Worm (Caenorhabditis elegans) whole organism, L2 larva: ENCODE data around the gene str-84.
A peak's percentile ranks its signal among the peaks of the same experiment; 100 is the strongest.

ENCODE experiments used
- C34F6.9 ChIP-seq: fragments of 150-350 bp; optimal IDR thresholded peaks from 2 replicates; lab custom pipeline; 2014; ENCODE audit warnings: missing biosample characterization, missing genetic modification characterization
- F13H6.1 ChIP-seq: sonication (generic microtip); optimal IDR thresholded peaks from 2 replicates; lab custom pipeline; 2016; ENCODE audit warnings: missing genetic modification characterization, missing compliant biosample characterization
- R02D3.7 ChIP-seq: fragments of 150-350 bp; optimal IDR thresholded peaks from 2 replicates; lab custom pipeline; 2014; ENCODE audit warnings: missing biosample characterization, missing genetic modification characterization
- Y55F3AM.14 ChIP-seq: fragments of 200-800 bp; sonication (Bioruptor generic); optimal IDR thresholded peaks from 2 replicates; lab custom pipeline; 2018; ENCODE audit warnings: mild to moderate bottlenecking, missing genetic modification characterization, missing compliant biosample characterization
- ZK546.5 ChIP-seq: sonication (generic microtip); optimal IDR thresholded peaks from 2 replicates; lab custom pipeline; 2017; ENCODE audit warnings: missing biosample characterization, missing genetic modification characterization
- alr-1 ChIP-seq: fragments of 150-350 bp; optimal IDR thresholded peaks from 2 replicates; lab custom pipeline; 2014; ENCODE audit warnings: missing biosample characterization, missing genetic modification characterization
- aly-2 ChIP-seq: fragments of 150-350 bp; optimal IDR thresholded peaks from 2 replicates; lab custom pipeline; 2014; ENCODE audit warnings: missing biosample characterization, missing genetic modification characterization
- ama-1 ChIP-seq: fragments of 150-350 bp; optimal IDR thresholded peaks from 2 replicates; lab custom pipeline; 2018; ENCODE audit warnings: inconsistent platforms
- blmp-1 ChIP-seq: sonication (generic microtip); optimal IDR thresholded peaks from 2 replicates; lab custom pipeline; 2017; ENCODE audit warnings: missing genetic modification characterization, mild to moderate bottlenecking, missing compliant biosample characterization, antibody characterized with exemption, moderate library complexity; ENCODE audit not compliant: insufficient read depth
- ceh-82 ChIP-seq: fragments of 150-350 bp; optimal IDR thresholded peaks from 2 replicates; lab custom pipeline; 2014; ENCODE audit warnings: missing biosample characterization, missing genetic modification characterization
- crh-2 ChIP-seq: sonication (generic microtip); optimal IDR thresholded peaks from 2 replicates; lab custom pipeline; 2017; ENCODE audit warnings: missing biosample characterization, missing genetic modification characterization
- dmd-4 ChIP-seq: sonication (generic microtip); optimal IDR thresholded peaks from 2 replicates; lab custom pipeline; 2017; ENCODE audit warnings: missing biosample characterization, missing genetic modification characterization
- egl-27 ChIP-seq: sonication (generic microtip); optimal IDR thresholded peaks from 3 replicates; lab custom pipeline; 2017; ENCODE audit warnings: missing biosample characterization, missing genetic modification reagents, missing genetic modification characterization
- elt-1 ChIP-seq: fragments of 150-350 bp; optimal IDR thresholded peaks from 2 replicates; lab custom pipeline; 2014; ENCODE audit warnings: missing biosample characterization, missing genetic modification characterization
- elt-3 ChIP-seq: sonication (generic microtip); optimal IDR thresholded peaks from 2 replicates; lab custom pipeline; 2017; ENCODE audit warnings: missing biosample characterization, missing genetic modification characterization
- fos-1 ChIP-seq: fragments of 150-350 bp; optimal IDR thresholded peaks from 2 replicates; lab custom pipeline; 2014; ENCODE audit warnings: missing biosample characterization, missing genetic modification characterization
- gmeb-1 ChIP-seq: fragments of 150-350 bp; optimal IDR thresholded peaks from 2 replicates; lab custom pipeline; 2014; ENCODE audit warnings: missing biosample characterization, missing genetic modification characterization
- lin-11 ChIP-seq: fragments of 150-350 bp; sonication (generic microtip); optimal IDR thresholded peaks from 2 replicates; lab custom pipeline; 2014; ENCODE audit warnings: missing biosample characterization, missing genetic modification characterization, inconsistent platforms, mixed read lengths
- lin-39 ChIP-seq: fragments of 150-350 bp; optimal IDR thresholded peaks from 2 replicates; lab custom pipeline; 2014; ENCODE audit warnings: missing biosample characterization, missing genetic modification reagents, missing genetic modification characterization
- lsy-2 ChIP-seq, 2 experiments: fragments of 150-350 bp in 1 of 2; sonication (generic microtip) in 1 of 2; optimal IDR thresholded peaks; 2 replicates each; lab custom pipeline; 2014 to 2017; ENCODE audit warnings: missing biosample characterization in 2 of 2, missing genetic modification characterization in 2 of 2
- mbf-1 ChIP-seq: sonication (generic microtip); optimal IDR thresholded peaks from 2 replicates; lab custom pipeline; 2017; ENCODE audit warnings: missing biosample characterization, missing genetic modification characterization
- mdl-1 ChIP-seq, 2 experiments: fragments of 150-350 bp in 1 of 2; sonication (generic microtip) in 1 of 2; optimal IDR thresholded peaks; 2 replicates each; lab custom pipeline; 2017; ENCODE audit warnings: missing biosample characterization in 2 of 2, missing genetic modification characterization in 2 of 2
- nhr-11 ChIP-seq: fragments of 150-350 bp; optimal IDR thresholded peaks from 2 replicates; lab custom pipeline; 2014; ENCODE audit warnings: missing biosample characterization, missing genetic modification characterization
- nhr-12 ChIP-seq: fragments of 150-350 bp; optimal IDR thresholded peaks from 2 replicates; lab custom pipeline; 2014; ENCODE audit warnings: missing biosample characterization, missing genetic modification characterization
- nhr-129 ChIP-seq: fragments of 150-350 bp; optimal IDR thresholded peaks from 2 replicates; lab custom pipeline; 2014; ENCODE audit warnings: missing biosample characterization, missing genetic modification characterization
- nhr-21 ChIP-seq: fragments of 150-350 bp; optimal IDR thresholded peaks from 2 replicates; lab custom pipeline; 2014; ENCODE audit warnings: missing biosample characterization, missing genetic modification characterization
- nhr-23 ChIP-seq: fragments of 150-350 bp; optimal IDR thresholded peaks from 2 replicates; lab custom pipeline; 2014; ENCODE audit warnings: missing biosample characterization, missing genetic modification reagents, missing genetic modification characterization
- nhr-237 ChIP-seq: fragments of 150-350 bp; optimal IDR thresholded peaks from 2 replicates; lab custom pipeline; 2014; ENCODE audit warnings: missing biosample characterization, missing genetic modification characterization
- nhr-6 ChIP-seq: fragments of 150-350 bp; optimal IDR thresholded peaks from 2 replicates; lab custom pipeline; 2014; ENCODE audit warnings: missing biosample characterization, missing genetic modification characterization
- peb-1 ChIP-seq: fragments of 150-350 bp; optimal IDR thresholded peaks from 2 replicates; lab custom pipeline; 2014; ENCODE audit warnings: missing biosample characterization, missing genetic modification characterization
- sem-4 ChIP-seq: fragments of 150-350 bp; optimal IDR thresholded peaks from 2 replicates; lab custom pipeline; 2014; ENCODE audit warnings: missing biosample characterization, missing genetic modification reagents, missing genetic modification characterization
- sma-9 ChIP-seq, 2 experiments: fragments of 150-350 bp in 1 of 2; sonication (generic microtip) in 1 of 2; optimal IDR thresholded peaks; 2 replicates each; lab custom pipeline; 2014 to 2016; ENCODE audit warnings: missing genetic modification characterization in 2 of 2, mild to moderate bottlenecking in 1 of 2, missing biosample characterization in 1 of 2, missing compliant biosample characterization in 1 of 2, missing genetic modification reagents in 1 of 2, moderate library complexity in 1 of 2
- snpc-4 ChIP-seq: fragments of 150-350 bp; optimal IDR thresholded peaks from 2 replicates; lab custom pipeline; 2014; ENCODE audit warnings: missing biosample characterization, missing genetic modification characterization
- unc-62 ChIP-seq: fragments of 150-350 bp; optimal IDR thresholded peaks from 2 replicates; lab custom pipeline; 2014; ENCODE audit warnings: missing biosample characterization, missing genetic modification reagents, missing genetic modification characterization
- zag-1 ChIP-seq: fragments of 150-350 bp; optimal IDR thresholded peaks from 2 replicates; lab custom pipeline; 2014; ENCODE audit warnings: missing biosample characterization, missing genetic modification characterization
- ztf-1 ChIP-seq: fragments of 200-800 bp; sonication (Bioruptor generic); conservative IDR thresholded peaks from 2 replicates; pipeline ENCODE4 v1.3.6; 2022; ENCODE audit warnings: missing genetic modification characterization, missing compliant biosample characterization
- ztf-11 ChIP-seq: sonication (generic microtip); optimal IDR thresholded peaks from 2 replicates; lab custom pipeline; 2017; ENCODE audit warnings: missing biosample characterization, missing genetic modification characterization
- ztf-4 ChIP-seq: fragments of 150-350 bp; optimal IDR thresholded peaks from 2 replicates; lab custom pipeline; 2014; ENCODE audit warnings: missing biosample characterization, missing genetic modification characterization

The str-84 gene

DNA sequence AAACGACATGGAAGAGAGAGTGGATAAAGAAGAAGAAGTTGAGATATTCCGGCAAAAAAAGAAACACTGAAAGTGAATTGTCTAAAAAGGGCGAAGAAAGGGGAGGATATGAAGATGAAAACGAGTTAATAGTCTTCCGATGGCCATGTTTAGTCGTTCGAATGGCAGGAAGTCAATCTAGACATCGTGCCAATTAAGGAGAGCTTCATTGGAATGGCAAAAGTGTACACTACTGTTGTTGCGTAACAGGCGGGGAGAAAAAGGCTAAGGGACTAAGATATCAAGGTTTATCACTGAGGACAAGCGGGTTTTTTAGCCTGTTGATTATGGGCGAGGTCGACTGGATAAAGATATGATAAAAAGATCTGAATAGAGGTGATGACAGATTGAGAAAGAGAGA lies 34.6 kb downstream of the str-84 start:
- no peak for TF ChIP-seq unc-62 (GFP tag; lab: Kevin White, UChicago)

DNA sequence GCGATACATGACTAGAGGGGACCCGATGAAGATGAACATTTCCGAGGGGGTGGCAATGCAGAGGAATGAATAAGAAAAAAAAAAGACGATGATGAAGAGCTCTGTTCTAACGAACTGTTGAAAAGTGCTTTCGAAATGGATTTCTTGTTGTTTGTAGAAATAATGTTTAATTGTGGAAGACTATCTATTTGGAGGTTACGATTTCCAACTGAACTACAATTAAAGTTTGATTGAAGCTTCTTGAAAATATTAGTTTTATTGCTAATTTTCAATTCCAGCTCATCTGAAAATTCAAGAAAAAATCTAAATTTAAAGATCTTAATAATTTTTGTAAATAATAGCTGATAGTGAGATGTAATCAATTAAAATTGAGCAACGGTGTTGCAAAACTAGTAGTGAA lies 36.3 kb downstream of the str-84 start:
- TF ChIP-seq R02D3.7 (tag; lab: Kevin White, UChicago) (no peak), elt-1 (tag; lab: Kevin White, UChicago) (no peak), lsy-2 (tag; optimal IDR thresholded peaks at IDR 0.05; lab: Kevin White, UChicago) (no peak), aly-2 (tag; lab: Kevin White, UChicago) (no peak), fos-1 (tag; lab: Kevin White, UChicago) (no peak), nhr-11 (tag; lab: Kevin White, UChicago) (no peak), unc-62 (GFP tag; lab: Kevin White, UChicago) (no peak), ZK546.5 (no peak), ztf-11 (tag; lab: Kevin White, UChicago) (no peak), nhr-6 (no peak), crh-2 (tag; lab: Kevin White, UChicago) (no peak), elt-3 (tag; lab: Kevin White, UChicago) (no peak), mbf-1 (tag; lab: Kevin White, UChicago) (no peak), ztf-1 (no peak), nhr-21 (no peak)

DNA sequence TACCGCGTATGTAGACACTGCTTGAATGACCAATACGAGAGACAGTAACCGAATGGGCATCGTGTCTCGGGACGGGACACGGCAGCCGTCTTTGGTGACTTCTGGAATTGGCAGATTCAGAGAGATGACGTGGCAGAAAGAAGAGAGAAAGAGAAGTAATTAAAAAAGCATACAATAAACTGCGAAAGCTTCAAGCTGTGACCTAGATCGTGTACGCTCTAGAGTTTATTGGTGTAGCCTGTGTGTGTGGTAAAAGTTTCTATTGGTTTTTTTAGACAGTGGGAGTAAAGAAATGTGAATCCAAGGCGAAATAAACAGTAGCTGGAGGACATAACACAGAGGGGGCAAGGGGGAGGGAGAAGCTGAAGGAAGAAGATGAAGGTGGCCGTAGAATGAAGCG lies 36.8 kb downstream of the str-84 start, which contains the start of gene T19A5.3:
Gene T19A5.3, minus strand, starts transcription at position 101 of the 400 bp plus-strand sequence.
- no peak for TF ChIP-seq R02D3.7 (tag; lab: Kevin White, UChicago)
- TF ChIP-seq nhr-6 = no peak
- no peak for TF ChIP-seq dmd-4 (tag; lab: Kevin White, UChicago)
- no peak for TF ChIP-seq ceh-82

DNA sequence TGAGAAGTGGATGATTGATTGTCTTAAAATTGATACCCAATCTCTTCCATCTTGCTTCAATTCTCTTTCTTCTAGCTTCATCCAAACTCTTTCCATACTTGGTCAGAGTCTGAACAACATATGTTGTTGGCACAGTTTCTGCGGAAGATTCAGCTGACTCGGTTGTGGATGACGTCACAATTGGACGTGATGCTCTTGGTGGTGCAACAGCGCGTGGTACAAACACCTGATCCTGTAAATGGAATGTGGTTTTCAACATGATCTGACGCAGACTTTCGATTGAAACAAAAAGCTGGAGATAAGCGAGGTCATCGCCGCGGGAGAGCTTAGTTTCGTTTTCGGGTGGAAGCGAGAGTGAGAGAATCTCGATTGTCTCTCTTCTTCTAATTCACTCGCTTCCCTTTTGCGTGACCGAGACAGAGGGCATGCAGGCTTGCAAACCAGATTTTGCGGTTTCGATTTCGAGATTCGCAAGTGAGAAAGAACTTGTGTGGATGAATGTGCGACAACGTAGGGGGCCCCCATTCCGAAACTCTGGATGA lies 38.2 kb downstream of the str-84 start:
- TF ChIP-seq ceh-82 (no peak), blmp-1 (tag; lab: Kevin White, UChicago) (peak; percentile 70), lin-11 (tag; lab: Kevin White, UChicago) (no peak)

DNA sequence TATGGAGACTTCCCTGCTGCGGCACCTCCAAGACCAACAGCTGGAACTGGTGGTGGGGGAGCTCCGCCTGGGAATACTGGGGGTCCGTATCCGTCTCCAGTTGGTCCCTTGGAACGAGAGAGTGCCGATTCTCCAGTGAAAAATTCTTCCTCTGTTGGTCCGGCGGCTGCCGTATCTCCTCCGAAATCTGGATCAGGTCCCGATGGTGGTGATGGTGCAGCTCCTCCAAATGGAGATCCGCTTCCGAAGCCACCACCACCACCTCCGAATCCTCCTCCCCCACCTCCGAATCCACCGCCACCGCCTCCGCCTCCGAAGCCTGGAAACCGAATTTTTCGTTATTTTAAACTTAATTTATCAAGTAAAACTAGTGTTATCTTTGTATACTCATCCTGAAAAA lies 40.3 kb downstream of the str-84 start:
- no peak for TF ChIP-seq mdl-1 (tag; optimal IDR thresholded peaks at IDR 0.05; lab: Kevin White, UChicago)
- no peak for TF ChIP-seq ztf-4
- no peak for TF ChIP-seq sma-9 (GFP tag; optimal IDR thresholded peaks at IDR 0.05; lab: Kevin White, UChicago)
- TF ChIP-seq sma-9 (tag; optimal IDR thresholded peaks at IDR 0.05; lab: Kevin White, UChicago) = no peak
- TF ChIP-seq ceh-82 = no peak
- TF ChIP-seq nhr-21 = no peak
- no peak for TF ChIP-seq crh-2 (tag; lab: Kevin White, UChicago)
- no peak for TF ChIP-seq dmd-4 (tag; lab: Kevin White, UChicago)
- TF ChIP-seq blmp-1 (tag; lab: Kevin White, UChicago) = no peak
- TF ChIP-seq egl-27 (tag; lab: Kevin White, UChicago) = no peak
- TF ChIP-seq unc-62 (GFP tag; lab: Kevin White, UChicago) = no peak
- TF ChIP-seq gmeb-1 = no peak
- TF ChIP-seq lin-11 (tag; lab: Kevin White, UChicago) = no peak
- no peak for TF ChIP-seq snpc-4 (tag; lab: Kevin White, UChicago)
- TF ChIP-seq nhr-11 (tag; lab: Kevin White, UChicago) = no peak
- TF ChIP-seq zag-1 (tag; lab: Kevin White, UChicago) = no peak
- TF ChIP-seq nhr-12 = no peak
- TF ChIP-seq, all 48 proteins: peak for 0

DNA sequence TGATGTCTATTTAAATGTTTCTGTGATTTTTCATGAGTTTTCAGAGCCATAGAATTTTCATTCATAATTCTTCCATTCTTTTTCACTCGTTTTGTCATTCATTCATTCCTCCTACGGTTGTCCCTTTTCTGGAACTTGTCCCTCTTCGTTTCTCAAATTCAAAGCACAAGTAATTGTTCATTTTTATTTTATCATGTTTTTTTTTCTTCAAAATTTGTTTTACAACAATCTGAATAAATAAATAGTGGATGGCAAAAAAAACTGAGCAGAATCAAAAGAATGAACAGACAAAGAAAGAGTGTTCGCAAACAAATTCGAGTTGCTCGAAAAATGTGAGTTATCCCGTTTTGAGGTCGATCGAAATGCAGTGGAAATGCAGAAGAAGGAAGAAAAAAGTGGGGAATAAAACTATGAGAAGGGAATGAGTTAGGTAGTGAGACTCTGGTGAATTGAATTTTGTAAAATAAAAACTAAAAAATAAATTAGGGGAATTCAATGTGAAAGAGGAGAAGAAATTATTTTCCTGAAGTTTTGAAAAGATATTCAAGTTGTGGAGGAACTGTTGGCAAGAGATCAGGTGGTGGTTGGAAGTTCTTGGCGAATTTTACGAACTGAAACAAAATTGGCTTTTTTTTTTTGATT lies 41.2 kb downstream of the str-84 start:
- TF ChIP-seq F13H6.1 (tag; lab: Kevin White, UChicago) (peak; percentile 33), sem-4 (tag; lab: Kevin White, UChicago) (no peak), C34F6.9 (tag; lab: Kevin White, UChicago) (peak; percentile 23), Y55F3AM.14 (GFP tag; lab: Kevin White, UChicago) (no peak), nhr-12 (no peak), fos-1 (tag; lab: Kevin White, UChicago) (no peak), blmp-1 (tag; lab: Kevin White, UChicago) (no peak), gmeb-1 (no peak), snpc-4 (tag; lab: Kevin White, UChicago) (no peak), nhr-129 (peak; percentile 1), nhr-6 (no peak), ztf-1 (no peak), sma-9 (GFP tag; optimal IDR thresholded peaks at IDR 0.05; lab: Kevin White, UChicago) (no peak), sma-9 (tag; optimal IDR thresholded peaks at IDR 0.05; lab: Kevin White, UChicago) (no peak), elt-1 (tag; lab: Kevin White, UChicago) (no peak), nhr-23 (tag; lab: Kevin White, UChicago) (no peak), lin-39 (tag; lab: Kevin White, UChicago) (no peak), nhr-11 (tag; lab: Kevin White, UChicago) (no peak), nhr-237 (no peak), alr-1 (no peak), ama-1 (lab: Kevin White, UChicago) (peak; percentile 97), elt-3 (tag; lab: Kevin White, UChicago) (no peak), peb-1 (no peak), ztf-4 (peak; percentile 85), nhr-21 (no peak), mdl-1 (tag; optimal IDR thresholded peaks at IDR 0.05; lab: Kevin White, UChicago) (no peak), zag-1 (tag; lab: Kevin White, UChicago) (no peak), R02D3.7 (tag; lab: Kevin White, UChicago) (no peak)
